Worm (Caenorhabditis elegans) whole organism, early embryonic: ENCODE results near the gene amt-1.

Experiments used
- B0310.2 ChIP-seq: sonication (generic microtip); optimal IDR thresholded peaks from 2 replicates; lab custom pipeline; 2016; ENCODE audit warnings: mild to moderate bottlenecking, missing genetic modification characterization, missing compliant biosample characterization
- F13C5.2 ChIP-seq: sonication (generic microtip); optimal IDR thresholded peaks from 2 replicates; lab custom pipeline; 2017; ENCODE audit warnings: mild to moderate bottlenecking, missing genetic modification characterization, inconsistent platforms, missing compliant biosample characterization
- aly-1 ChIP-seq: sonication (generic microtip); optimal IDR thresholded peaks from 2 replicates; lab custom pipeline; 2016; ENCODE audit warnings: missing genetic modification characterization, missing compliant biosample characterization
- ama-1 ChIP-seq: fragments of 150-350 bp; optimal IDR thresholded peaks from 2 replicates; lab custom pipeline; 2014
- ceh-13 ChIP-seq: fragments of 200-800 bp; sonication (Bioruptor generic); optimal IDR thresholded peaks from 2 replicates; lab custom pipeline; 2018; ENCODE audit warnings: mild to moderate bottlenecking, missing genetic modification characterization, missing compliant biosample characterization
- ceh-36 ChIP-seq: sonication (generic microtip); optimal IDR thresholded peaks from 2 replicates; lab custom pipeline; 2016; ENCODE audit warnings: missing genetic modification characterization, inconsistent platforms, missing compliant biosample characterization
- ets-7 ChIP-seq: sonication (generic microtip); optimal IDR thresholded peaks from 2 replicates; lab custom pipeline; 2016; ENCODE audit warnings: missing genotype, missing genetic modification characterization, missing compliant biosample characterization
- flt-1 ChIP-seq: fragments of 200-800 bp; sonication (Bioruptor generic); IDR thresholded peaks from 2 replicates; pipeline ENCODE4 v1.3.6; 2022; ENCODE audit warnings: missing genetic modification characterization, missing compliant biosample characterization
- hmbx-1 ChIP-seq: sonication (generic microtip); optimal IDR thresholded peaks from 2 replicates; lab custom pipeline; 2016; ENCODE audit warnings: mild to moderate bottlenecking, missing genetic modification characterization, missing compliant biosample characterization
- hmg-4 ChIP-seq: fragments of 200-800 bp; sonication (Bioruptor generic); optimal IDR thresholded peaks from 2 replicates; lab custom pipeline; 2018; ENCODE audit warnings: mild to moderate bottlenecking, missing genetic modification characterization, missing compliant biosample characterization
- hnd-1 ChIP-seq: sonication (generic microtip); optimal IDR thresholded peaks from 2 replicates; lab custom pipeline; 2016; ENCODE audit warnings: missing genetic modification characterization, missing compliant biosample characterization
- pes-1 ChIP-seq: fragments of 200-800 bp; sonication (Bioruptor generic); IDR thresholded peaks from 2 replicates; pipeline ENCODE4 v1.3.6; 2022; ENCODE audit warnings: missing genetic modification reagents, missing genetic modification characterization, missing compliant biosample characterization
- scrt-1 ChIP-seq: fragments of 200-800 bp; sonication (Bioruptor generic); IDR thresholded peaks from 2 replicates; pipeline ENCODE4 v1.3.6; 2022; ENCODE audit warnings: missing genetic modification characterization, missing compliant biosample characterization
- sea-1 ChIP-seq: fragments of 200-800 bp; sonication (Bioruptor generic); conservative IDR thresholded peaks from 2 replicates; pipeline ENCODE4 v1.3.6; 2022; ENCODE audit warnings: missing genetic modification characterization, missing compliant biosample characterization
- tbx-11 ChIP-seq: fragments of 200-800 bp; sonication (Bioruptor generic); IDR thresholded peaks from 2 replicates; pipeline ENCODE4 v1.3.6; 2022; ENCODE audit warnings: missing genetic modification characterization, missing compliant biosample characterization
- tbx-37 ChIP-seq: fragments of 200-800 bp; sonication (Bioruptor generic); conservative IDR thresholded peaks from 2 replicates; pipeline ENCODE4 v1.3.6; 2022; ENCODE audit warnings: missing genetic modification reagents, missing genetic modification characterization, missing compliant biosample characterization
- tra-4 ChIP-seq: sonication (generic microtip); optimal IDR thresholded peaks from 2 replicates; lab custom pipeline; 2017; ENCODE audit warnings: missing genetic modification characterization, missing compliant biosample characterization

The amt-1 gene

DNA sequence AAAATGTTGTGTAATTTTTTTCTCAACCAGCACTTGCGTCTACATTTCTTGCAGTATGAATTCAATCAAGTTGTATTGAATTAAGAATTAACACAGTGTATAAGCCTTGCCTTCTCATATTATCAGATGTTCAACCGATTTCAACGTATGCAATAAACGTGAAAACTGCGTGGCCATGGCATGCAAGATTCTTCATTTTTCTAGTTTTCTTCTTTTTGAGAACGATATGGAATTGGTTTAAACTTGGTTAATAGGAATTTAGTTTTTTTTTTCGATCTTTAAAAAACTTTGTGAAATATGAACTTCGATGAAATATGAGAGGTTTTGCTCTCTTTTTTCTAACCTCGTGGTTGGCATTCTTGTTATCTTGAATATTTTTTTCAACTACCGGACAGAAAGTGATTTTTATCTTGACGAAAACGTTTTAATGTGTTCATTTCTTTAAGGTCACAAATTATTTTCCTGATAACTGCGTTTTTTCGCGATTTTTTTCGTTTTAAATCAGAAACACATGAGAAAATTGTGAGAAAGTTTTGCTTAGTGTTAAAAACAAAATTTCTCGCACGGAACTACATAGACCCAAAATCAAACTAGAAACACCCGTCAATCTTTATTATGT, 40.7 kb upstream of the amt-1 start:
- no peak for TF ChIP-seq tra-4
- TF ChIP-seq sea-1 (GFP tag; lab: Robert Waterston, UW), result no peak
- no peak for TF ChIP-seq aly-1 (tag; lab: Kevin White, UChicago)
- TF ChIP-seq ceh-13 (GFP tag; lab: Kevin White, UChicago), result no peak
- TF ChIP-seq tbx-37 (GFP tag; lab: Robert Waterston, UW), result no peak
- no peak for TF ChIP-seq tbx-11 (GFP tag; lab: Robert Waterston, UW)
- no peak for TF ChIP-seq B0310.2 (tag; lab: Kevin White, UChicago)
- no peak for TF ChIP-seq hnd-1 (tag; lab: Kevin White, UChicago)
- no peak for TF ChIP-seq F13C5.2 (tag; lab: Kevin White, UChicago)

ce11 chrX:4532160-4532741, 39.0 kb upstream of the amt-1 start, which contains the start of gene nhr-35:
TSS of gene nhr-35 (plus strand) at chrX:4532691.
- peak; percentile 19 for TF ChIP-seq hmg-4 (GFP tag; lab: Kevin White, UChicago)
- TF ChIP-seq ets-7 (tag; lab: Kevin White, UChicago), result no peak

DNA sequence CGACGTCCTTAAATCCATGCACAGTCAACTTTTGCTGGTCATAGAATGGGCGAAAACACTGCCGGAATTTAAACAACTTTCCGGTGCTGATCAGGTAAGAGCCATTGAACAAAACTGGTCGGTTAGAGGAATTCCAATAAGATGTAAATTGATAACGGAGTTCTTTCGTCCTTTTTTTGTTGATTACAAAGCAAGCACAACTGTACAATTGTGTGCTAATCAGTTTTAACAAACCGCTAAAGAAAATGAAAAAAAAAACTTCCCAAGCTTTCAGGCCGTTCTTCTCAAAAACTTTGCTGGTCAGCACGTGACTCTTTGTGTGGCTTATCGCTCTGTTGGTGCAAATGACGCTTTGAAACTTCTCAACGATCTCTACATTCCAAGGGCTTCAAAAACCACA, 37.1 kb upstream of the amt-1 start:
- TF ChIP-seq tbx-11 (GFP tag; lab: Robert Waterston, UW) (no peak), sea-1 (GFP tag; lab: Robert Waterston, UW) (no peak), scrt-1 (GFP tag; lab: Robert Waterston, UW) (no peak), tbx-37 (GFP tag; lab: Robert Waterston, UW) (no peak), ceh-36 (tag; lab: Kevin White, UChicago) (no peak), tra-4 (no peak), pes-1 (GFP tag; lab: Robert Waterston, UW) (no peak), hnd-1 (tag; lab: Kevin White, UChicago) (no peak), aly-1 (tag; lab: Kevin White, UChicago) (no peak), hmbx-1 (tag; lab: Kevin White, UChicago) (no peak), flt-1 (no peak), B0310.2 (tag; lab: Kevin White, UChicago) (no peak), ama-1 (lab: Kevin White, UChicago) (no peak), ets-7 (tag; lab: Kevin White, UChicago) (no peak), hmg-4 (GFP tag; lab: Kevin White, UChicago) (no peak), F13C5.2 (tag; lab: Kevin White, UChicago) (no peak)

DNA sequence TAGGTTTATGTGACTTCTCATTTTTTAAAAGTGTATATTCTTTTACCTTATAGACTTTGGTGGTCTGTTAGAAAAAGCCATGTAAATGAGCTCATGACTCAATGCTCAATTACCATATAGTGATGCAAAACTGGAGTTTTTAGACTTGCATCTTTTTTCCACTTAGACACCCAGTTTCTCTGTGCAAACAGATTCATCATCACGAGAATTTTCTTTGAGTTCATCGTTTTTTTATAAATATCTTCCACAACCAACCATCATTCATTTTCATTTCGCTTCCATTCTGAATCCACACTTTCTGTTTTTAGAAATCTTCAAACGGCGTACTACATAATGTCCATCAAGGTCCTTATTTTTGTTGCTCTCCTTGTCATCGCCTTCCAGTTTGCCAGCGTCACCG, 26.7 kb upstream of the amt-1 start, which contains the start of gene C07A12.2:
Gene C07A12.2, plus strand, starts transcription at position 301 of the 400 bp plus-strand sequence.
- TF ChIP-seq scrt-1 (GFP tag; lab: Robert Waterston, UW), result no peak
- TF ChIP-seq tbx-37 (GFP tag; lab: Robert Waterston, UW), result no peak
- TF ChIP-seq ceh-36 (tag; lab: Kevin White, UChicago), result no peak
- TF ChIP-seq tbx-11 (GFP tag; lab: Robert Waterston, UW), result no peak
- TF ChIP-seq flt-1, result no peak
- no peak for TF ChIP-seq tra-4
- TF ChIP-seq hnd-1 (tag; lab: Kevin White, UChicago), result no peak
- no peak for TF ChIP-seq B0310.2 (tag; lab: Kevin White, UChicago)
- no peak for TF ChIP-seq hmbx-1 (tag; lab: Kevin White, UChicago)
- no peak for TF ChIP-seq hmg-4 (GFP tag; lab: Kevin White, UChicago)
- TF ChIP-seq F13C5.2 (tag; lab: Kevin White, UChicago), result no peak

ce11 chrX:4548929-4549328, 22.3 kb upstream of the amt-1 start:
- no peak for TF ChIP-seq hmbx-1 (tag; lab: Kevin White, UChicago)
- no peak for TF ChIP-seq F13C5.2 (tag; lab: Kevin White, UChicago)
- TF ChIP-seq scrt-1 (GFP tag; lab: Robert Waterston, UW), result no peak
- no peak for TF ChIP-seq tra-4
- no peak for TF ChIP-seq ceh-36 (tag; lab: Kevin White, UChicago)
- no peak for TF ChIP-seq tbx-37 (GFP tag; lab: Robert Waterston, UW)
- no peak for TF ChIP-seq ceh-13 (GFP tag; lab: Kevin White, UChicago)
- no peak for TF ChIP-seq flt-1
- no peak for TF ChIP-seq hnd-1 (tag; lab: Kevin White, UChicago)

ce11 chrX:4549853-4550596, 21.2 kb upstream of the amt-1 start, which contains the start of gene C07A12.18:
TSS of gene C07A12.18 (minus strand) at chrX:4549903.
- no peak for TF ChIP-seq hnd-1 (tag; lab: Kevin White, UChicago)
- no peak for TF ChIP-seq aly-1 (tag; lab: Kevin White, UChicago)
- 0 out of 2 replicates have a peak, but pooled peaks have one; percentile 34 for TF ChIP-seq scrt-1 (GFP tag; lab: Robert Waterston, UW)

DNA sequence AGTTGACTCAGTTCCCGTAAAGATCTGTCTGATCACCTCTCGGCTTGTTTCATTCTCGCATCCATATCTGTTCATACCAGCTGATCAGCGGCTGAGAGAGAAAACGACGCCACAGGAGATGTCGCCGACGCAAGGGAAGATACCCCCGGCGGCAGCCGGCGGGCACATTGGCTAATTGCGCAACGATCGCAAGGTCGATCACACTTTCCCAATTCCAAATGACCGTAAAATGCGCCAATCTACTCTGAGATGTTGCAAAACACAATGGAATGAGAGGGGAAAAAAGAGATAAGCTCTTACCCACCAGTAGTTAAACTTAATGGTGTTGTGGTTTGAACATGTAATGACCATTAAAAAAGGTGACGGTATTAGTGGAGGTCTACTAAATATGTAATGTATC, 20.2 kb upstream of the amt-1 start:
- TF ChIP-seq flt-1 (no peak), pes-1 (GFP tag; lab: Robert Waterston, UW) (no peak), hmbx-1 (tag; lab: Kevin White, UChicago) (no peak), scrt-1 (GFP tag; lab: Robert Waterston, UW) (no peak), sea-1 (GFP tag; lab: Robert Waterston, UW) (no peak), hmg-4 (GFP tag; lab: Kevin White, UChicago) (peak; percentile 8), ama-1 (lab: Kevin White, UChicago) (no peak), ets-7 (tag; lab: Kevin White, UChicago) (no peak)
